Worm (Caenorhabditis elegans) whole organism, early embryonic: ENCODE results near the gene mapk-15.

Experiments used
- B0310.2 ChIP-seq: sonication (generic microtip); optimal IDR thresholded peaks from 2 replicates; lab custom pipeline; 2016; ENCODE audit warnings: mild to moderate bottlenecking, missing genetic modification characterization, missing compliant biosample characterization
- F13C5.2 ChIP-seq: sonication (generic microtip); optimal IDR thresholded peaks from 2 replicates; lab custom pipeline; 2017; ENCODE audit warnings: mild to moderate bottlenecking, missing genetic modification characterization, inconsistent platforms, missing compliant biosample characterization
- aly-1 ChIP-seq: sonication (generic microtip); optimal IDR thresholded peaks from 2 replicates; lab custom pipeline; 2016; ENCODE audit warnings: missing genetic modification characterization, missing compliant biosample characterization
- ama-1 ChIP-seq: fragments of 150-350 bp; optimal IDR thresholded peaks from 2 replicates; lab custom pipeline; 2014
- ceh-13 ChIP-seq: fragments of 200-800 bp; sonication (Bioruptor generic); optimal IDR thresholded peaks from 2 replicates; lab custom pipeline; 2018; ENCODE audit warnings: mild to moderate bottlenecking, missing genetic modification characterization, missing compliant biosample characterization
- ceh-36 ChIP-seq: sonication (generic microtip); optimal IDR thresholded peaks from 2 replicates; lab custom pipeline; 2016; ENCODE audit warnings: missing genetic modification characterization, inconsistent platforms, missing compliant biosample characterization
- ets-7 ChIP-seq: sonication (generic microtip); optimal IDR thresholded peaks from 2 replicates; lab custom pipeline; 2016; ENCODE audit warnings: missing genotype, missing genetic modification characterization, missing compliant biosample characterization
- flt-1 ChIP-seq: fragments of 200-800 bp; sonication (Bioruptor generic); IDR thresholded peaks from 2 replicates; pipeline ENCODE4 v1.3.6; 2022; ENCODE audit warnings: missing genetic modification characterization, missing compliant biosample characterization
- hmbx-1 ChIP-seq: sonication (generic microtip); optimal IDR thresholded peaks from 2 replicates; lab custom pipeline; 2016; ENCODE audit warnings: mild to moderate bottlenecking, missing genetic modification characterization, missing compliant biosample characterization
- hmg-4 ChIP-seq: fragments of 200-800 bp; sonication (Bioruptor generic); optimal IDR thresholded peaks from 2 replicates; lab custom pipeline; 2018; ENCODE audit warnings: mild to moderate bottlenecking, missing genetic modification characterization, missing compliant biosample characterization
- hnd-1 ChIP-seq: sonication (generic microtip); optimal IDR thresholded peaks from 2 replicates; lab custom pipeline; 2016; ENCODE audit warnings: missing genetic modification characterization, missing compliant biosample characterization
- pes-1 ChIP-seq: fragments of 200-800 bp; sonication (Bioruptor generic); IDR thresholded peaks from 2 replicates; pipeline ENCODE4 v1.3.6; 2022; ENCODE audit warnings: missing genetic modification reagents, missing genetic modification characterization, missing compliant biosample characterization
- scrt-1 ChIP-seq: fragments of 200-800 bp; sonication (Bioruptor generic); IDR thresholded peaks from 2 replicates; pipeline ENCODE4 v1.3.6; 2022; ENCODE audit warnings: missing genetic modification characterization, missing compliant biosample characterization
- sea-1 ChIP-seq: fragments of 200-800 bp; sonication (Bioruptor generic); conservative IDR thresholded peaks from 2 replicates; pipeline ENCODE4 v1.3.6; 2022; ENCODE audit warnings: missing genetic modification characterization, missing compliant biosample characterization
- tbx-11 ChIP-seq: fragments of 200-800 bp; sonication (Bioruptor generic); IDR thresholded peaks from 2 replicates; pipeline ENCODE4 v1.3.6; 2022; ENCODE audit warnings: missing genetic modification characterization, missing compliant biosample characterization
- tbx-37 ChIP-seq: fragments of 200-800 bp; sonication (Bioruptor generic); conservative IDR thresholded peaks from 2 replicates; pipeline ENCODE4 v1.3.6; 2022; ENCODE audit warnings: missing genetic modification reagents, missing genetic modification characterization, missing compliant biosample characterization
- tra-4 ChIP-seq: sonication (generic microtip); optimal IDR thresholded peaks from 2 replicates; lab custom pipeline; 2017; ENCODE audit warnings: missing genetic modification characterization, missing compliant biosample characterization

Gene mapk-15

DNA sequence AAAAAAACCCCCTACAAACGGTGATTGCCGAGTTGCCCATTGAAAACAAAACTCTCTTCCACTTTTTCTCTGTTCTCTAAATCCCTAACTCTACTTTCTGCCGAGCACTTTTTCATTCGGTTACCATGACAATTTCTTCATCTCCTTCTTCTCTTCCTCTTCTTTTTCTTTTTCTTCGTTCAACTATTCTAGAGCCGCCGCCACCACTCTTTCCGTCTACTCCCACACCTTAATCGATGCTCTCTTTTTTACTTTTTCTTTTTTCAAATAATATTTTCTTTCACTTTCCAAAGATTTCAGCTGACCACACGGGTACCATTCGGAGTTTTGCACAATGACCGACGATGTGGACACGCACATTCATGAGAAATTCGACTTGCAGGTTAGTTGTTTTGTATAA, at the start of gene mapk-15:
Gene mapk-15 (plus strand): TSS at position 301 of the 400 bp plus-strand sequence.
- TF ChIP-seq ceh-13 (GFP tag; lab: Kevin White, UChicago), result no peak
- no peak for TF ChIP-seq F13C5.2 (tag; lab: Kevin White, UChicago)
- TF ChIP-seq hmbx-1 (tag; lab: Kevin White, UChicago), result no peak
- TF ChIP-seq ceh-36, result no peak
- TF ChIP-seq hnd-1 (tag; lab: Kevin White, UChicago), result no peak
- TF ChIP-seq tbx-37 (GFP tag; lab: Robert Waterston, UW), result no peak
- TF ChIP-seq aly-1 (tag; lab: Kevin White, UChicago), result no peak
- TF ChIP-seq flt-1, result no peak
- no peak for TF ChIP-seq B0310.2 (tag; lab: Kevin White, UChicago)
- TF ChIP-seq ama-1 (lab: Kevin White, UChicago), result no peak
- TF ChIP-seq sea-1 (GFP tag; lab: Robert Waterston, UW), result no peak
- TF ChIP-seq tbx-11, result no peak
- TF ChIP-seq ets-7 (tag; lab: Kevin White, UChicago), result no peak
- TF ChIP-seq hmg-4 (GFP tag; lab: Kevin White, UChicago), result no peak
- TF ChIP-seq scrt-1 (GFP tag; lab: Robert Waterston, UW), result no peak
- no peak for TF ChIP-seq pes-1 (GFP tag; lab: Robert Waterston, UW)
- TF ChIP-seq tra-4 (tag; lab: Kevin White, UChicago), result no peak

DNA sequence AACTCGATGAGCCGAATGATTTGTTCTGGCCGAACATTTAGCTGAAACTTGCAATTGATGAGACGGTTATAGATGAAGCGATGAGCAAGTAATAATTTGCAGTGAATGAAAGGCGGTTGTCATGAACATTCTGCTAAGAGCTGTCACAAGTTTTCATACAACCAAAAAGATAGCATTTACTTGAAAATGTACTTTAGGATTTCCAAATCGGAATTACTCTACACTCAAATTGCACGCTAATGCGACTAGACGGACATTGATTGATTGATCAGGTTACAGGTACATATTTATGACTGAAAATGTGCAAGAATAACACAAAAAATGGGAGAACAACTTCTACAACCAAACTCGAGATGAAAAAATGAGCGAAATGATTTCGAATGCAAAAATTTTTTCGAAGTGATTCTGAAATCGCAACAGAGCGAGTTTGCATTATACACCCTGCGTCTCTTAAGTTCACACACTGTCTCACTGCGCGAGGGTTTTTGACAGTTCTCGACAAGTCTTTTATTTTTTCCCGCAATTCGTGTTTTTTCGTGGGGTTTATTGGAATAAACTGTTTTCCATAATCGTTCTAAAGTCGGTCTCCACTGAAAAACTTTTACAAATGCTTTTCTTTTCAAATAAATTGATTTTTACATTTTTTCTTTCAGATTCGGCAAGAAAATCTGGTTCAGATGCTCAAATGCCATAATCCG, 48.0 kb upstream of the mapk-15 start, which contains the start of the genes npp-10 and cyk-3:
Gene npp-10 (minus strand): TSS at position 51 of the 698 bp plus-strand sequence.
Gene cyk-3 (plus strand): TSS at position 648 of the 698 bp plus-strand sequence.
- no peak for TF ChIP-seq hnd-1 (tag; lab: Kevin White, UChicago)
- no peak for TF ChIP-seq ceh-13 (GFP tag; lab: Kevin White, UChicago)
- no peak for TF ChIP-seq B0310.2 (tag; lab: Kevin White, UChicago)
- 0 out of 2 replicates have a peak, but pooled peaks have one; percentile 35 for TF ChIP-seq tbx-11
- no peak for TF ChIP-seq hmbx-1 (tag; lab: Kevin White, UChicago)
- no peak for TF ChIP-seq tra-4 (tag; lab: Kevin White, UChicago)
- TF ChIP-seq F13C5.2 (tag; lab: Kevin White, UChicago), result no peak

DNA sequence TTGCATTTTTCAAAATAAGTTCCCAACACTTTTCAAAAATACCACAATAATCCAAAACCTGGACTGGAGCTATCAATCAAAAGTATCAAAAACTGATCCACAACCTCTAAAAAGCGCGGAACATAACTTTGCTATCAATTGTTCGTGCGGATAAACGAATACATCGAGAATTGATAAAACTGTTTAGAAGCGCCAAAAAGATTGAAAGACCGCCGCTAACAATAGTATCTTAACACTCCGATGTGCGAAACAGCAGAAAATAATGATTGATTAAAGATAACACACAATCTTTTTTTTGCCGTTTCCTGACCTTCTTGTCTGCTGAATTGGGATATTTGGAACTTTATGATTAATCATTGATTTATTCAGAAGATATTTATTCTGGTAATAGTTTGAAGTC, 39.2 kb upstream of the mapk-15 start, which contains the start of gene tbx-7:
Gene tbx-7 (minus strand): TSS at position 101 of the 400 bp plus-strand sequence.
- TF ChIP-seq tra-4 (tag; lab: Kevin White, UChicago) (no peak), sea-1 (GFP tag; lab: Robert Waterston, UW) (no peak), F13C5.2 (tag; lab: Kevin White, UChicago) (no peak), tbx-11 (no peak), scrt-1 (GFP tag; lab: Robert Waterston, UW) (no peak), hmbx-1 (tag; lab: Kevin White, UChicago) (no peak)

DNA sequence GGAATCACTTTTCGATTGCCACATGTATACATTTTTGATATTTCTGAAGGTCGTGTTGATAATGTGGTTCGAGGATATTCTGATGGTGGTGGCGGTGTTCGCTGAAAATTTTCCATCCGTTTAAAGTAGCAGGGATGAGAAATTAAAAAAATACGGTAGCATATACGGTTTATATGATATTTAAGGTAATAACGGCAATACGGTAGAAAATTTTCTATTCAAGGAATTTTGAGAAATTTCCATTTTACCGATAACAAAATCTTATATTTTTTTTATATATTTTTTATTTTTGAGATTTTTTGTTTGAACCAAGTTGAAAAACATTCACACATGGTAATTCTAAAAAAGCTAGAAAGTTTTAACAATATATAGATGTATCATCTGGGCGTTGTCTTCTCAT, 37.2 kb upstream of the mapk-15 start, which contains the start of gene ZK328.6:
Gene ZK328.6 (minus strand): TSS at position 101 of the 400 bp plus-strand sequence.
- TF ChIP-seq ets-7 (tag; lab: Kevin White, UChicago), result no peak
- no peak for TF ChIP-seq tbx-11
- no peak for TF ChIP-seq hnd-1 (tag; lab: Kevin White, UChicago)
- no peak for TF ChIP-seq scrt-1 (GFP tag; lab: Robert Waterston, UW)
- no peak for TF ChIP-seq ama-1 (lab: Kevin White, UChicago)
- no peak for TF ChIP-seq B0310.2 (tag; lab: Kevin White, UChicago)

DNA sequence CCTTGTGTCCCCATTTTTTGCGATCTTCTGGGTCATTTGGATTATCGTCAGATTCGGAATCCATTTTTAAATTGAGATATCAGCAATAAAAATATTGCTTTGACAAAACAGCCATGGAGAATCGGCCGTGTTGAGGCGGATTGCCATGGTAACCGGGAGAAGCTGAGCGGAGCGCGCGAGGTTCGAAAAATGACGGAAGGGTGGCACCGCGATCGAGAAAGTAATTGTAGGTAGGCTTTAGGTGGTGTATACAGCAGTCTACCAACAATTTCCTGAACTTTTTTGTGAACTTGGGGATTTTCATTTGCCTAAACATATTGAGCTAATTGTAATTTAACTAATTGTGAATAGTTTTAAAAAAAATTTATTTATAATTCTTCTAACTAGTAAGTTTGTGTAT, 28.3 kb upstream of the mapk-15 start, which contains the start of gene ift-139:
Gene ift-139 (minus strand): TSS at position 101 of the 400 bp plus-strand sequence.
- TF ChIP-seq pes-1 (GFP tag; lab: Robert Waterston, UW) (no peak), aly-1 (tag; lab: Kevin White, UChicago) (no peak), sea-1 (GFP tag; lab: Robert Waterston, UW) (no peak), hmg-4 (GFP tag; lab: Kevin White, UChicago) (no peak)

DNA sequence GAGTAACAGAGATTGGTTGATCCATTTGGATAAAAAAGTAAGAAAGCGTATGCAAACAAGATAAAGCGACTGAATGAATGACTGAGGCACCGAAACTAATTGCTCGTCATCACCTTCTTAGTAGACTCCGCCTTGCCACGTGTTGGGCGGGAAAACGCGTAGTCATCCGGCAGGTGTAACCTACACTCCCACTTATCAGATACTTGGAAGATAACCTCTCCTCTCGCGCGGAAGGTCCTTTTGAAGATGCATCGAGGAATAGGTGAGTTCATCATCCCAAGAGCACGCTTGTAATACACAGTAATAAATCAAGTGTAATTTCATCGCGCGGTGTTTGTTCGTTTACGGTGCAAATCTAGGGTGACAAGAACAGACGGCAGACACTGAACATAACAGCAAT, 20.8 kb upstream of the mapk-15 start, which contains the start of gene tbx-11:
Gene tbx-11 (minus strand): TSS at position 101 of the 400 bp plus-strand sequence.
- TF ChIP-seq ama-1 (lab: Kevin White, UChicago) (no peak), hmbx-1 (tag; lab: Kevin White, UChicago) (no peak), tbx-37 (GFP tag; lab: Robert Waterston, UW) (no peak), ets-7 (tag; lab: Kevin White, UChicago) (no peak), ceh-36 (no peak), scrt-1 (GFP tag; lab: Robert Waterston, UW) (no peak)

DNA sequence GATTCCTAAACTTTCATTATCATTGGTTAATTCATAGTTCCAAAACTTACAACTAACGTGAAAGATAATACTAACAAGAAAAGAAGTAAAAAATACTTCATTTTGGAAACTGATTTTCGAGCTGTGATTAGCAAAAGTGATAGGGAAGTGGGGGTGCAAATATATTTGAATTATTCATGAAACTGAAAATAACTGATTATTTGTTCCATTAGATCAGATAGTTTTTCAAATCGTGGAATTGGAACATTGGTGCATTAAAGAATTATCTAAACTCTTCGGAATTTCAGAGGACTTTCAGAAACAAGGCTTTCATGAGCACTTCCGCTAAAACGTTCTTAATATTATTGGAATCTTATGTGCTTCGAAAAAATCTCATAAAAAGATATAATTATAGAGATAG, 12.0 kb upstream of the mapk-15 start, which contains the start of gene F40H6.5:
Gene F40H6.5 (minus strand): TSS at position 101 of the 400 bp plus-strand sequence.
- TF ChIP-seq ets-7 (tag; lab: Kevin White, UChicago) (no peak), pes-1 (GFP tag; lab: Robert Waterston, UW) (no peak), tbx-37 (GFP tag; lab: Robert Waterston, UW) (no peak), hmbx-1 (tag; lab: Kevin White, UChicago) (no peak), hmg-4 (GFP tag; lab: Kevin White, UChicago) (no peak), ceh-36 (no peak), ceh-13 (GFP tag; lab: Kevin White, UChicago) (no peak), flt-1 (no peak), F13C5.2 (tag; lab: Kevin White, UChicago) (no peak), sea-1 (GFP tag; lab: Robert Waterston, UW) (no peak), ama-1 (lab: Kevin White, UChicago) (no peak), scrt-1 (GFP tag; lab: Robert Waterston, UW) (no peak), tbx-11 (no peak), aly-1 (tag; lab: Kevin White, UChicago) (no peak), B0310.2 (tag; lab: Kevin White, UChicago) (no peak), hnd-1 (tag; lab: Kevin White, UChicago) (no peak), tra-4 (tag; lab: Kevin White, UChicago) (no peak)
